Worm (Caenorhabditis elegans): Measurements from ENCODE around the gene K10D11.4.
A peak's percentile ranks its signal among the peaks of the same experiment; 100 is the strongest.

The K10D11.4 gene

DNA sequence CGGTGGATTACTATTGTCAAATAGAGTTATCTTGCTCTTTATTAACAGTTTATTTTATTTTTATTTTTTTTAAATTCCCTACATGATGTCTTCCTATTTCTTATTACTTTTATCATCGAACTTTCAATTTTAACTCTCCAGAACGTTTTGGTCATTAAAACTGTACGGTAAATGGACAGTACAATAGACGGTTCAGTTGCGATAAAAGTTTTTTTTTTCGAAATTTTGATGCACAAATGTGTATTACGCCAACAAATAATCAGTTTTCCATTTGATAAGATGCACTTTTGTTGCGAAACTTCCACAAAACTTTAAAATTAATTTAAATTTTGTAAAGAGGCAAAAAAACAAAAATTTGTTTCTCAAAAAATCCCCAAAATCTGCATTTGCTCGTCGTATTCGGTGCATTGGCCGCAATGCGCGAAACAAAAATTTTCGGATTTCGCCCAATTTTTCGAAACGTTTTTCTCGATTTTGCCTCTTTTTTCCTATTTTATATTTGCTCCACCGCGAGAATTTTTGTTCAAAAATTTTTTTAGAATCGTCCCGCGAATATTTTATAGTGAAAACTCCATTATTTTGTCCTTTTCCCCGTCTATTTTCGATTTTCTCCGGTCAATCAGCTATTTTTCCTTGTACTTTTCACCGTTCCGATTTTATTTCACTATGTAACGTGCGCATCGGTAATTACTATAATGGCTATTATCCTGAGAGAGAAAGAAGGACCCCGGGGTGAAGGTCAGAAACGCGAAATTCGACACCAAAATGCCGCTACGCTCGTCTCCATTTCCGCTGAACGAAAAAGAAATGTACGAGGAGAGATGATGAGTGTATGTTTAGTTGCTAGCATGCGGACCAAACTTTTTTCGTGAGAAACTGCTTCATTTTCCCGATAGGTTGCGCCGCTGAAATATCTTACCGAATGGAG lies 34.7 kb upstream of the K10D11.4 start (continued):
- TF ChIP-seq F22D6.2 (tag; optimal IDR thresholded peaks at IDR 0.05) (no peak), F57A8.1 (GFP tag; optimal IDR thresholded peaks at IDR 0.05) (no peak), egl-44 (GFP tag; IDR thresholded peaks at IDR 0.05) (no peak), mxl-1 (tag; optimal IDR thresholded peaks at IDR 0.05) (no peak), nhr-120 (GFP tag; IDR thresholded peaks at IDR 0.05) (no peak), egl-18 (GFP tag; IDR thresholded peaks at IDR 0.05) (no peak), repo-1 (tag; optimal IDR thresholded peaks at IDR 0.05) (no peak), dpff-1 (tag; optimal IDR thresholded peaks at IDR 0.05) (no peak), attf-5 (GFP tag; optimal IDR thresholded peaks at IDR 0.05) (no peak), hsf-1 (GFP tag; IDR thresholded peaks at IDR 0.05) (no peak), B0261.1 (tag; optimal IDR thresholded peaks at IDR 0.05) (no peak), somi-1 (GFP tag; optimal IDR thresholded peaks at IDR 0.05) (no peak), zim-3 (tag; optimal IDR thresholded peaks at IDR 0.05) (no peak), atf-7 (tag; optimal IDR thresholded peaks at IDR 0.05) (no peak), cebp-1 (GFP tag; IDR thresholded peaks at IDR 0.05) (no peak), cebp-1 (tag; optimal IDR thresholded peaks at IDR 0.05) (peak; percentile 20), ztf-25 (GFP tag; IDR thresholded peaks at IDR 0.05) (no peak), bed-1 (GFP tag; IDR thresholded peaks at IDR 0.05) (no peak), ZK185.1 (tag; optimal IDR thresholded peaks at IDR 0.05; ENCODE audit: poor library complexity, severe bottlenecking) (no peak), T07F8.4 (tag; optimal IDR thresholded peaks at IDR 0.05) (no peak), pbrm-1 (GFP tag; IDR thresholded peaks at IDR 0.05) (0 out of 2 replicates have a peak, but pooled peaks have one; percentile 24), ztf-18 (tag; optimal IDR thresholded peaks at IDR 0.05) (no peak), fkh-3 (tag; optimal IDR thresholded peaks at IDR 0.05) (no peak), madf-10 (tag; optimal IDR thresholded peaks at IDR 0.05) (no peak), Y53G8AR.9 (GFP tag; conservative IDR thresholded peaks at IDR 0.05) (no peak), ztf-26 (tag; optimal IDR thresholded peaks at IDR 0.05) (no peak), unc-62 (GFP tag; optimal IDR thresholded peaks at IDR 0.05) (no peak), lin-35 (GFP tag; optimal IDR thresholded peaks at IDR 0.05) (peak in 1 of 3 experiments; percentile 67), aptf-3 (GFP tag; IDR thresholded peaks at IDR 0.05) (no peak), hrde-1 (tag; optimal IDR thresholded peaks at IDR 0.05; ENCODE audit: borderline replicate concordance) (no peak), egrh-3 (GFP tag; IDR thresholded peaks at IDR 0.05) (no peak), lag-1 (GFP tag; IDR thresholded peaks at IDR 0.05) (no peak), nhr-90 (tag; optimal IDR thresholded peaks at IDR 0.05) (no peak)

DNA sequence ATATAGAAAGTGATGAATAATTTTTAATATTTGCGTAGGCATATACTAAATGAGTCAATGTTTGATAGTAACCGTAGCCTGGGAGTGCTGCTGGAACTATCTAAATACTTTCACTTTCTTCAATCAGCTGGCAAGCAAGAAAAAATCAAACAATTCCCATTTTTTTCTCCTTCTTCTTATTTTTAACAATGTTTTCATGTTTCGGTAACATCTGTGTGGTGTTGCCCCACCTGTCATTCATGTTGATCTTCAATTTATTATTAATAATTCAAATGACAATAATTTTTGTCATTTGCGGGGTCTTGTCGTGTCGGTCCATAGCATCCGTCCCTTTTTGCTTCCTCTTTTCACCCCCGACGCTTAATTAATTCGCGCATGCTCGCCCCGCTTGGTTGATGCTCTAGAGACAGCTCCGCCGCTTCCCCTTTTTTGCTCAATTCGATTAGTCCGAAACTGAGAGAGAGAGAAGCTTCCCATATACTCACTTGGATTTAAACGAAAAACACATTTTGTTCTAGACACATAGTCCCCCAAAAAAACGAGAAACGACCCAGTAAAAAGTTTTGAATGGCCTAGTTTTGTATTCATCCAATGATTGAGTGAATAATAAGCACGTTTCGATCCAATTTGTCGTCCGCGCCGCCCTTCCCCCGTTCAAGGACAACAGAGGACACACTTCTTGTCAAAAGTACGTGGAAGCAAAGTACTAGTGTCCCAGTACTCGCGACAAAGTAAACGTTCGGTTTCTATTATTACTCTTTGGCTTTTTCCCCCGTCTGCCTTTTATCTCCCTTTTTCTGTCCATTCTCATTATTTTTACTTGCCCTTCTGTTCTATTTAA lies 33.7 kb upstream of the K10D11.4 start:
- TF ChIP-seq zfh-2 (GFP tag; conservative IDR thresholded peaks at IDR 0.05) (0 out of 2 replicates have a peak, but pooled peaks have one; percentile 44), K12H6.12 (tag; optimal IDR thresholded peaks at IDR 0.05) (no peak), egrh-3 (GFP tag; IDR thresholded peaks at IDR 0.05) (no peak), lin-40 (tag; optimal IDR thresholded peaks at IDR 0.05) (no peak), repo-1 (tag; optimal IDR thresholded peaks at IDR 0.05) (no peak), egl-44 (GFP tag; IDR thresholded peaks at IDR 0.05) (0 out of 2 replicates have a peak, but pooled peaks have one; percentile 25), ztf-3 (GFP tag; optimal IDR thresholded peaks at IDR 0.05) (no peak), F57A8.1 (GFP tag; optimal IDR thresholded peaks at IDR 0.05) (no peak), mel-28 (tag; optimal IDR thresholded peaks at IDR 0.05; ENCODE audit: borderline replicate concordance) (no peak), D2030.7 (GFP tag; IDR thresholded peaks at IDR 0.05) (no peak)

Data from whole organism, young adult.